Worm (Caenorhabditis elegans): ENCODE measurements around the gene C39E9.8.

- TF ChIP-seq unc-62 (GFP tag; optimal IDR thresholded peaks at IDR 0.05) (no peak), ceh-39 (tag; optimal IDR thresholded peaks at IDR 0.05) (no peak), unc-39 (tag; optimal IDR thresholded peaks at IDR 0.05) (no peak), lin-13 (tag; optimal IDR thresholded peaks at IDR 0.05) (no peak)
Measured at ce11 chrIV:13041486-13041885, 37.8 kb upstream of the C39E9.8 start.

Data from whole organism, mixed stage, embryonic.